Fruit fly (Drosophila melanogaster) whole organism, embryonic: Measurements from ENCODE around the gene sinu.

Experiments used
- CG12071 ChIP-seq: fragments of 200-800 bp; sonication (Bioruptor generic); optimal IDR thresholded peaks from 3 replicates; lab custom pipeline; 2018; ENCODE audit warnings: missing biosample characterization, mild to moderate bottlenecking, missing genetic modification characterization
- az2 ChIP-seq: fragments of 200-800 bp; sonication (Bioruptor generic); optimal IDR thresholded peaks from 3 replicates; lab custom pipeline; 2016; ENCODE audit warnings: missing biosample characterization, missing genetic modification characterization
- crc ChIP-seq: fragments of 200-800 bp; sonication (Bioruptor generic); optimal IDR thresholded peaks from 2 replicates; lab custom pipeline; 2016; ENCODE audit warnings: missing biosample characterization, missing genetic modification characterization
- jigr1 ChIP-seq: fragments of 200-800 bp; sonication (Bioruptor generic); IDR thresholded peaks from 3 replicates; pipeline ENCODE4 v1.3.6; 2022; ENCODE audit warnings: missing biosample characterization, missing genetic modification characterization
- phol ChIP-seq: fragments of 200-800 bp; sonication (Bioruptor generic); optimal IDR thresholded peaks from 3 replicates; lab custom pipeline; 2018; ENCODE audit warnings: missing biosample characterization, mild to moderate bottlenecking, missing genetic modification characterization, moderate library complexity

dm6 chr3L:5581542-5581941, 20.1 kb upstream of the sinu start:
- TF ChIP-seq az2 (no peak), jigr1 (GFP tag; lab: Robert Waterston, UW) (no peak), phol (tag; lab: Kevin White, UChicago) (no peak), crc (GFP tag; lab: Kevin White, UChicago) (no peak), CG12071 (GFP tag; lab: Kevin White, UChicago) (no peak)
